Worm (Caenorhabditis elegans): ENCODE data around the gene Y51H4A.937.
"Not testable (repeated sequence)": the region's sequence is repeated elsewhere in the genome, so short reads cannot be mapped to it uniquely, and the experiment has no call there.

The Y51H4A.937 gene

ce11 chrIV:16505632-16506203 lies 22.8 kb upstream of the Y51H4A.937 start, which contains the start of gene zip-7:
Gene zip-7, minus strand, starts transcription at chrIV:16505682.
- no peak for TF ChIP-seq unc-62 (GFP tag; optimal IDR thresholded peaks at IDR 0.05)

ce11 chrIV:16507132-16507531 lies 21.3 kb upstream of the Y51H4A.937 start, which contains the start of gene Y51H4A.935:
Gene Y51H4A.935, minus strand, starts transcription at chrIV:16507232.
- not testable (repeated sequence) for TF ChIP-seq unc-62 (GFP tag; optimal IDR thresholded peaks at IDR 0.05)

ce11 chrIV:16525018-16525417 lies 3.5 kb upstream of the Y51H4A.937 start:
- no peak for TF ChIP-seq unc-62 (GFP tag; optimal IDR thresholded peaks at IDR 0.05)

DNA sequence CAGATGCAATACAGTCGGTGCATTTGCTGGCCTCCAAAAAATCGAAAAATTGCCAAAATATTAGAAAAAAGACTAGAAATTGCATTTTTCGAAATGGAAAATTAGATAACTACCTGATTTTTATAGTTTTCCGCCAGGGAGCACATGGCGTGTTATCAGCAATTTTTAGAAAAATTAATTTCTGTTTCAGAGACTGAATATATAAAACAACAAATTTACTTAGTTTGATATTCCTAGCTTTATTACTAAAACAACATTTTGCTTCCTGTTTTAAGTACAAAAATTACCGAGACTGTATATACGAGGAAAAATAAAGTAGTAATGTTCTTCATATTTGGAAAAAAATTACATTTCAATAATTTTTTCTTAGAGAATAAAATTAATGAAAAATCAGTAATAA lies 2.4 kb upstream of the Y51H4A.937 start, which contains the start of gene Y51H4A.5:
Gene Y51H4A.5, minus strand, starts transcription at position 101 of the 400 bp plus-strand sequence.
- TF ChIP-seq unc-62 (GFP tag; optimal IDR thresholded peaks at IDR 0.05), result no peak

- no peak for TF ChIP-seq unc-62 (GFP tag; optimal IDR thresholded peaks at IDR 0.05)
Observed at ce11 chrIV:16533361-16533760, 4.9 kb downstream of the Y51H4A.937 start, which contains the start of gene Y51H4A.6. Gene Y51H4A.6, plus strand, starts transcription at chrIV:16533661.

- no peak for TF ChIP-seq unc-62 (GFP tag; optimal IDR thresholded peaks at IDR 0.05)
Observed at ce11 chrIV:16534900-16535299, 6.4 kb downstream of the Y51H4A.937 start.

- no peak for TF ChIP-seq unc-62 (GFP tag; optimal IDR thresholded peaks at IDR 0.05)
Observed at ce11 chrIV:16540540-16540939, 12.1 kb downstream of the Y51H4A.937 start.

DNA sequence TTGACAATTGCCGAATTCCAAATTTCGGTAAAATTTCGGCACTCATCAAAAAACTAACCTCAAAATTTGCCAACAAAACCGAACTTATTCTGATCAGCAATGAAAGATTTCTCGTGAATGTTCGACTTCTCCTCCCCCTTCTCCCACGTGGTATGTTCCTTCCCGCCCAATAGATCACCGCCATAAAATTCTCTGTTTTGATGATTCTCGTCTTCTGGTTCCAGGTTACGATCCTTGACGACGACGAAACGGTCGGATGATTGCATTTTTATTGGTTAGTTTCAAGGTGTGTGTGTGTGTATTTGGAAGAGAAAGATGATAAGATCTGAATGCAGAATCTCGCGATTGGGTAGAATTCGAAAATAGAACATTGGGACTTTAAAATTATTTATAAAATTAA lies 14.2 kb downstream of the Y51H4A.937 start, which contains the start of gene uroc-1:
Gene uroc-1, minus strand, starts transcription at position 101 of the 400 bp plus-strand sequence.
- no peak for TF ChIP-seq unc-62 (GFP tag; optimal IDR thresholded peaks at IDR 0.05)

- no peak for TF ChIP-seq unc-62 (GFP tag; optimal IDR thresholded peaks at IDR 0.05)
Observed at ce11 chrIV:16551457-16551856, 23.0 kb downstream of the Y51H4A.937 start.

- TF ChIP-seq unc-62 (GFP tag; optimal IDR thresholded peaks at IDR 0.05), result no peak
Observed at ce11 chrIV:16560971-16561370, 32.5 kb downstream of the Y51H4A.937 start.

DNA sequence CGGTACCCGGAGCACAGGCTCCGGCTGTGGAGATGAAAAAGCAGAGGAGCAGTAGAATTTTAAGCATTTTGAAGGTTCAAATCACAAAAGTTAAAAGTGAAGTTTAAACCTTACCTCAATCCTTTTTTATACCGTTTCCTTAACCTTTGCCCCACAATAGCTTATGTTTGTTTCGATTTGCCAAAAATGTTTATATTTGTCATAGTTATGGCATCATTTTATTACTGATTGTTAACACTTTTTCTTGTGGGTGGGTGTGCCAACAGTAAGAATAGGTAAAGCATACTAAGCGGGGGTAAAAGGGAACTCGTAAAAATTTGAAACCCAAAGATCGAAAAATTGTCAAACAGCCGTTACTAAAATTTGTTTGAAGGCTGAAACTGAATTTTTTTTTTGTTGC lies 50.0 kb downstream of the Y51H4A.937 start, which contains the start of gene Y51H4A.8:
Gene Y51H4A.8, minus strand, starts transcription at position 101 of the 400 bp plus-strand sequence.
- TF ChIP-seq unc-62 (GFP tag; optimal IDR thresholded peaks at IDR 0.05), result no peak
